Worm (Caenorhabditis elegans) whole organism, L4 larva: ENCODE measurements around the gene C37C3.10.

Source experiments
- D1046.2 ChIP-seq: fragments of 200-800 bp; sonication (Bioruptor generic); IDR thresholded peaks from 2 replicates; pipeline ENCODE4 v1.3.6; 2022; ENCODE audit warnings: missing genetic modification characterization, missing compliant biosample characterization
- F10B5.3 ChIP-seq: sonication (generic microtip); optimal IDR thresholded peaks from 2 replicates; lab custom pipeline; 2016; ENCODE audit warnings: mild to moderate bottlenecking, missing genetic modification characterization, missing compliant biosample characterization
- F26F4.8 ChIP-seq: fragments of 200-800 bp; sonication (Bioruptor generic); conservative IDR thresholded peaks from 2 replicates; pipeline ENCODE4 v1.3.6; 2022; ENCODE audit warnings: missing genetic modification characterization, missing compliant biosample characterization
- F44E2.7 ChIP-seq: fragments of 200-800 bp; sonication (Bioruptor generic); IDR thresholded peaks from 2 replicates; pipeline ENCODE4 v2.1.2; 2022; ENCODE audit warnings: missing genetic modification characterization, missing compliant biosample characterization
- T26A8.4 ChIP-seq: fragments of 200-800 bp; sonication (Bioruptor generic); IDR thresholded peaks from 2 replicates; pipeline ENCODE4 v1.3.6; 2022; ENCODE audit warnings: missing genetic modification characterization, missing compliant biosample characterization
- Y48G9A.11 ChIP-seq: fragments of 200-800 bp; sonication (Bioruptor generic); IDR thresholded peaks from 2 replicates; pipeline ENCODE4 v1.3.6; 2022; ENCODE audit warnings: missing genetic modification reagents, missing genetic modification characterization, missing compliant biosample characterization
- ZK337.2 ChIP-seq: fragments of 200-800 bp; sonication (Bioruptor generic); IDR thresholded peaks from 2 replicates; pipeline ENCODE4 v1.3.6; 2022; ENCODE audit warnings: missing genetic modification reagents, missing genetic modification characterization, missing compliant biosample characterization
- ZK546.5 ChIP-seq, 2 experiments: sonication (generic microtip); optimal IDR thresholded peaks; 2 replicates each; lab custom pipeline; 2017; ENCODE audit warnings: missing biosample characterization in 2 of 2, missing genetic modification characterization in 2 of 2
- aha-1 ChIP-seq: fragments of 150-350 bp; peaks from one replicate; lab custom pipeline; 2014; ENCODE audit warnings: missing biosample characterization, missing genetic modification characterization
- aly-2 ChIP-seq: sonication (generic microtip); optimal IDR thresholded peaks from 2 replicates; lab custom pipeline; 2018; ENCODE audit warnings: missing biosample characterization, missing genetic modification characterization
- ceh-20 ChIP-seq: fragments of 200-800 bp; sonication (Bioruptor generic); IDR thresholded peaks from 2 replicates; pipeline ENCODE4 v1.3.6; 2022; ENCODE audit warnings: missing genetic modification reagents, missing genetic modification characterization, missing compliant biosample characterization
- ceh-44 ChIP-seq: fragments of 200-800 bp; sonication (Bioruptor generic); IDR thresholded peaks from 2 replicates; pipeline ENCODE4 v1.3.6; 2022; ENCODE audit warnings: missing genetic modification reagents, missing genetic modification characterization, missing compliant biosample characterization
- cey-2 ChIP-seq: sonication (generic microtip); optimal IDR thresholded peaks from 3 replicates; lab custom pipeline; 2017; ENCODE audit warnings: missing genetic modification characterization, mild to moderate bottlenecking, missing compliant biosample characterization, antibody characterized with exemption, borderline replicate concordance; ENCODE audit not compliant: insufficient read depth
- ctbp-1 ChIP-seq: fragments of 200-800 bp; sonication (Bioruptor generic); IDR thresholded peaks from 2 replicates; pipeline ENCODE4 v1.3.6; 2022; ENCODE audit warnings: missing genetic modification reagents, missing genetic modification characterization, missing compliant biosample characterization
- daf-12 ChIP-seq: fragments of 150-350 bp; optimal IDR thresholded peaks from 2 replicates; lab custom pipeline; 2014; ENCODE audit warnings: missing biosample characterization, missing genetic modification reagents, missing genetic modification characterization
- daf-16 ChIP-seq, 3 experiments: sonication (generic microtip); optimal IDR thresholded peaks; 2 replicates each; lab custom pipeline; 2016 to 2017; ENCODE audit warnings: missing genetic modification characterization in 3 of 3, missing genetic modification reagents in 3 of 3, mild to moderate bottlenecking in 2 of 3, missing compliant biosample characterization in 2 of 3, missing biosample characterization in 1 of 3, moderate library complexity in 1 of 3
- daf-19 ChIP-seq: fragments of 200-800 bp; sonication (Bioruptor generic); conservative IDR thresholded peaks from 2 replicates; pipeline ENCODE4 v1.3.6; 2022; ENCODE audit warnings: missing genetic modification characterization, missing compliant biosample characterization
- daf-8 ChIP-seq: fragments of 200-800 bp; sonication (Bioruptor generic); IDR thresholded peaks from 2 replicates; pipeline ENCODE4 v1.3.6; 2022; ENCODE audit warnings: missing genetic modification characterization, missing compliant biosample characterization
- dmd-6 ChIP-seq: fragments of 200-800 bp; sonication (Bioruptor generic); IDR thresholded peaks from 2 replicates; pipeline ENCODE4 v1.3.6; 2022; ENCODE audit warnings: missing genetic modification reagents, missing genetic modification characterization, missing compliant biosample characterization
- dpl-1 ChIP-seq: fragments of 150-350 bp; optimal IDR thresholded peaks from 2 replicates; lab custom pipeline; 2014; ENCODE audit warnings: missing biosample characterization, missing genetic modification reagents, missing genetic modification characterization
- egl-27 ChIP-seq: sonication (generic microtip); optimal IDR thresholded peaks from 3 replicates; lab custom pipeline; 2017; ENCODE audit warnings: missing biosample characterization, missing genetic modification reagents, missing genetic modification characterization
- fkh-10 ChIP-seq: fragments of 150-350 bp; optimal IDR thresholded peaks from 2 replicates; lab custom pipeline; 2014; ENCODE audit warnings: missing biosample characterization, missing genetic modification reagents, missing genetic modification characterization
- fos-1 ChIP-seq: fragments of 150-350 bp; optimal IDR thresholded peaks from 2 replicates; lab custom pipeline; 2014; ENCODE audit warnings: missing biosample characterization, missing genetic modification characterization
- gei-8 ChIP-seq: fragments of 200-800 bp; sonication (Bioruptor generic); optimal IDR thresholded peaks from 2 replicates; lab custom pipeline; 2018; ENCODE audit warnings: mild to moderate bottlenecking, missing genetic modification characterization, missing compliant biosample characterization
- hif-1 ChIP-seq, 2 experiments: sonication (generic microtip); optimal IDR thresholded peaks; 2 replicates each; lab custom pipeline; 2016 to 2017; ENCODE audit warnings: missing compliant biosample characterization in 2 of 2, missing genetic modification characterization in 2 of 2, missing genetic modification reagents in 2 of 2, missing genotype in 2 of 2, mild to moderate bottlenecking in 1 of 2
- hlh-11 ChIP-seq: fragments of 200-800 bp; sonication (Bioruptor generic); optimal IDR thresholded peaks from 2 replicates; lab custom pipeline; 2018; ENCODE audit warnings: mild to moderate bottlenecking, missing genetic modification characterization, missing compliant biosample characterization
- hmg-1.1 ChIP-seq: fragments of 200-800 bp; sonication (Bioruptor generic); IDR thresholded peaks from 2 replicates; pipeline ENCODE4 v1.3.6; 2022; ENCODE audit warnings: missing genetic modification reagents, missing genetic modification characterization, missing compliant biosample characterization
- lim-7 ChIP-seq: fragments of 200-800 bp; sonication (Bioruptor generic); IDR thresholded peaks from 2 replicates; pipeline ENCODE4 v1.3.6; 2022; ENCODE audit warnings: missing genetic modification characterization, missing compliant biosample characterization
- lin-29 ChIP-seq: fragments of 200-800 bp; sonication (Bioruptor generic); IDR thresholded peaks from 2 replicates; pipeline ENCODE4 v1.3.6; 2022; ENCODE audit warnings: missing genetic modification reagents, missing genetic modification characterization, missing compliant biosample characterization
- lin-38 ChIP-seq: fragments of 200-800 bp; sonication (Bioruptor generic); IDR thresholded peaks from 2 replicates; pipeline ENCODE4 v1.3.6; 2022; ENCODE audit warnings: missing genetic modification reagents, missing genetic modification characterization, missing compliant biosample characterization
- lsy-2 ChIP-seq, 2 experiments: fragments of 150-350 bp in 1 of 2; sonication (generic microtip) in 1 of 2; optimal IDR thresholded peaks; 2 replicates each; lab custom pipeline; 2014 to 2017; ENCODE audit warnings: missing biosample characterization in 2 of 2, missing genetic modification characterization in 2 of 2
- mdt-29 ChIP-seq: fragments of 200-800 bp; sonication (Bioruptor generic); IDR thresholded peaks from 2 replicates; pipeline ENCODE4 v1.3.6; 2022; ENCODE audit warnings: missing genetic modification reagents, missing genetic modification characterization, missing compliant biosample characterization
- mep-1 ChIP-seq: fragments of 150-350 bp; sonication (generic microtip); optimal IDR thresholded peaks from 3 replicates; lab custom pipeline; 2014; ENCODE audit warnings: missing biosample characterization, missing genetic modification characterization
- mes-2 ChIP-seq: sonication (generic microtip); optimal IDR thresholded peaks from 2 replicates; lab custom pipeline; 2016; ENCODE audit warnings: missing genotype, mild to moderate bottlenecking, missing genetic modification characterization, missing compliant biosample characterization; ENCODE audit not compliant: poor library complexity, severe bottlenecking
- mxl-3 ChIP-seq: fragments of 200-800 bp; sonication (Bioruptor generic); optimal IDR thresholded peaks from 2 replicates; lab custom pipeline; 2018; ENCODE audit warnings: mild to moderate bottlenecking, missing genetic modification characterization, missing compliant biosample characterization
- nhr-237 ChIP-seq: sonication (generic microtip); optimal IDR thresholded peaks from 2 replicates; lab custom pipeline; 2017; ENCODE audit warnings: missing biosample characterization, missing genetic modification characterization
- nhr-28 ChIP-seq: fragments of 150-350 bp; optimal IDR thresholded peaks from 2 replicates; lab custom pipeline; 2014; ENCODE audit warnings: missing biosample characterization, missing genetic modification characterization
- nhr-41 ChIP-seq: fragments of 200-800 bp; sonication (Bioruptor generic); IDR thresholded peaks from 2 replicates; pipeline ENCODE4 v1.3.6; 2022; ENCODE audit warnings: missing genetic modification reagents, missing genetic modification characterization, missing compliant biosample characterization
- nhr-77 ChIP-seq: fragments of 150-350 bp; optimal IDR thresholded peaks from 2 replicates; lab custom pipeline; 2014; ENCODE audit warnings: missing biosample characterization, missing genetic modification characterization
- pha-4 ChIP-seq, 2 experiments: fragments of 150-350 bp in 1 of 2; fragments of 200-800 bp in 1 of 2; sonication (Bioruptor generic) in 1 of 2; IDR thresholded peaks in 1 of 2; optimal IDR thresholded peaks in 1 of 2; 2 replicates each; pipeline versions ENCODE4 v1.3.6 to Lab custom; 2014 to 2022; ENCODE audit warnings: missing genetic modification characterization in 2 of 2, missing genetic modification reagents in 2 of 2, missing biosample characterization in 1 of 2, missing compliant biosample characterization in 1 of 2
- php-3 ChIP-seq: fragments of 200-800 bp; sonication (Bioruptor generic); IDR thresholded peaks from 2 replicates; pipeline ENCODE4 v1.3.6; 2022; ENCODE audit warnings: missing genetic modification reagents, missing genetic modification characterization, missing compliant biosample characterization
- pqm-1 ChIP-seq: sonication (generic microtip); optimal IDR thresholded peaks from 2 replicates; lab custom pipeline; 2017; ENCODE audit warnings: missing biosample characterization, missing genetic modification characterization
- rbr-2 ChIP-seq: sonication (generic microtip); optimal IDR thresholded peaks from 2 replicates; lab custom pipeline; 2016; ENCODE audit warnings: missing genotype, missing genetic modification characterization, missing compliant biosample characterization
- skn-1 ChIP-seq: fragments of 150-350 bp; optimal IDR thresholded peaks from 2 replicates; lab custom pipeline; 2014; ENCODE audit warnings: missing biosample characterization, missing genetic modification characterization
- tra-1 ChIP-seq: fragments of 200-800 bp; sonication (Bioruptor generic); IDR thresholded peaks from 2 replicates; pipeline ENCODE4 v1.3.6; 2022; ENCODE audit warnings: missing genetic modification reagents, missing genetic modification characterization, missing compliant biosample characterization
- unc-130 ChIP-seq: sonication (generic microtip); optimal IDR thresholded peaks from 2 replicates; lab custom pipeline; 2016; ENCODE audit warnings: missing genetic modification reagents, missing genetic modification characterization, missing compliant biosample characterization
- unc-62 ChIP-seq, 3 experiments: fragments of 150-350 bp in 1 of 3; sonication (generic microtip); optimal IDR thresholded peaks in 2 of 3; peaks in 1 of 3; 1 replicate in 1 of 3; 2 replicates in 2 of 3; lab custom pipeline; 2014 to 2017; ENCODE audit warnings: missing biosample characterization in 3 of 3, missing genetic modification characterization in 3 of 3, missing genetic modification reagents in 3 of 3, missing genotype in 1 of 3

Gene C37C3.10

DNA sequence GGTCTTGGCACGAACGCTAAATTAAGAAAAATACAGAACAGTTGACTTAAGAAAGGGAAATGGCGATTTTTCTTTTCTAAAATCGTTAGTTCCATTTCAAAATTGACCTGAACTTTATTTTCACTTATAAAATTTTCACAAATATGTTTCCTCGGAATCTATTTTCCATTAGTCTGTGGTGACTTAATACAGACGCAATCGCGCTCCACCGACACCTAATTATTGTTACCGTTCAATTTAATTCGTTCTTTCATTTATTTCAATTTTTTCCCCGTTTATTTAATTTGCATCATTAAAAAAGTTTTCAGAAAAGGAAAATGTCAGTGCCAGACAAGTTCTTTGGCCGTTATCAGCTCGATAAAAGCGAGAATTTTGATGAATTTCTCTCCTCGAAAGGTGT is 42.6 kb downstream of the C37C3.10 start, which contains the start of gene lbp-4:
TSS of gene lbp-4 (plus strand) at position 309 of the 400 bp plus-strand sequence.
- TF ChIP-seq D1046.2 (GFP tag; lab: Robert Waterston, UW) (no peak), lsy-2 (tag; optimal IDR thresholded peaks at IDR 0.05; lab: Kevin White, UChicago) (peak in 1 of 2 experiments; percentile 64), unc-62 (GFP tag; optimal IDR thresholded peaks at IDR 0.05 in 1 of 2; lab: Kevin White, UChicago) (no peak), unc-62 (tag; optimal IDR thresholded peaks at IDR 0.05; lab: Kevin White, UChicago) (no peak), hif-1 (tag; optimal IDR thresholded peaks at IDR 0.05; lab: Kevin White, UChicago) (peak in 1 of 2 experiments; percentile 46), lim-7 (GFP tag; lab: Robert Waterston, UW) (no peak), cey-2 (tag; lab: Kevin White, UChicago) (no peak), egl-27 (tag; lab: Kevin White, UChicago) (no peak), hmg-1.1 (no peak), php-3 (GFP tag; lab: Robert Waterston, UW) (no peak), mdt-29 (no peak), nhr-77 (tag; lab: Kevin White, UChicago) (peak; percentile 57), F26F4.8 (no peak), nhr-237 (tag; lab: Kevin White, UChicago) (no peak), Y48G9A.11 (GFP tag; lab: Robert Waterston, UW) (no peak), dpl-1 (GFP tag; lab: Kevin White, UChicago) (peak; percentile 23), dmd-6 (GFP tag; lab: Robert Waterston, UW) (peak; percentile 41; the same call in 1 of the 2 replicates), pha-4 (GFP tag; IDR thresholded peaks at IDR 0.05; lab: Robert Waterston, UW) (no peak), pha-4 (tag; optimal IDR thresholded peaks at IDR 0.05; lab: Kevin White, UChicago) (no peak), pqm-1 (tag; lab: Kevin White, UChicago) (peak; percentile 56), ctbp-1 (GFP tag; lab: Robert Waterston, UW) (no peak), aly-2 (tag; lab: Kevin White, UChicago) (no peak), mxl-3 (GFP tag; lab: Kevin White, UChicago) (no peak), skn-1 (tag; lab: Kevin White, UChicago) (no peak), mes-2 (peak; percentile 89), daf-8 (no peak), unc-130 (GFP tag; lab: Kevin White, UChicago) (peak; percentile 15), F10B5.3 (no peak), lin-29 (no peak), daf-12 (no peak), ceh-44 (no peak), ZK337.2 (GFP tag; lab: Robert Waterston, UW) (no peak), aha-1 (tag; lab: Kevin White, UChicago) (peak; percentile 17), nhr-41 (GFP tag; lab: Robert Waterston, UW) (no peak), ZK546.5 (tag; optimal IDR thresholded peaks at IDR 0.05; lab: Kevin White, UChicago) (no peak), F44E2.7 (GFP tag; lab: Robert Waterston, UW) (no peak), nhr-28 (tag; lab: Kevin White, UChicago) (peak; percentile 32), lin-38 (GFP tag; lab: Robert Waterston, UW) (peak; percentile 88), ceh-20 (no peak), fkh-10 (GFP tag; lab: Kevin White, UChicago) (no peak), daf-16 (GFP tag; optimal IDR thresholded peaks at IDR 0.05; lab: Kevin White, UChicago) (no peak), daf-16 (tag; optimal IDR thresholded peaks at IDR 0.05; lab: Kevin White, UChicago) (no peak), hlh-11 (tag; lab: Kevin White, UChicago) (peak; percentile 8), rbr-2 (no peak), tra-1 (GFP tag; lab: Robert Waterston, UW) (no peak), fos-1 (no peak), daf-19 (no peak), mep-1 (tag; lab: Kevin White, UChicago) (peak; percentile 61), T26A8.4 (no peak), gei-8 (no peak)
